Worm (Caenorhabditis elegans): ENCODE results near the gene sri-77.

- no peak for TF ChIP-seq mbf-1 (tag; optimal IDR thresholded peaks at IDR 0.05)
- no peak for TF ChIP-seq elt-3 (tag; optimal IDR thresholded peaks at IDR 0.05)
These were observed 41.2 kb downstream of the sri-77 start, which contains the start of gene nep-18 for ce11 chrII:2563973-2564372.
